Worm (Caenorhabditis elegans) whole organism, early embryonic: ENCODE results near the gene bcmo-1.

Source experiments
- ama-1 ChIP-seq: fragments of 150-350 bp; optimal IDR thresholded peaks from 2 replicates; lab custom pipeline; 2014
- ceh-13 ChIP-seq: fragments of 200-800 bp; sonication (Bioruptor generic); optimal IDR thresholded peaks from 2 replicates; lab custom pipeline; 2018; ENCODE audit warnings: mild to moderate bottlenecking, missing genetic modification characterization, missing compliant biosample characterization
- hmg-4 ChIP-seq: fragments of 200-800 bp; sonication (Bioruptor generic); optimal IDR thresholded peaks from 2 replicates; lab custom pipeline; 2018; ENCODE audit warnings: mild to moderate bottlenecking, missing genetic modification characterization, missing compliant biosample characterization
- hnd-1 ChIP-seq: sonication (generic microtip); optimal IDR thresholded peaks from 2 replicates; lab custom pipeline; 2016; ENCODE audit warnings: missing genetic modification characterization, missing compliant biosample characterization
- pes-1 ChIP-seq: fragments of 200-800 bp; sonication (Bioruptor generic); IDR thresholded peaks from 2 replicates; pipeline ENCODE4 v1.3.6; 2022; ENCODE audit warnings: missing genetic modification reagents, missing genetic modification characterization, missing compliant biosample characterization
- scrt-1 ChIP-seq: fragments of 200-800 bp; sonication (Bioruptor generic); IDR thresholded peaks from 2 replicates; pipeline ENCODE4 v1.3.6; 2022; ENCODE audit warnings: missing genetic modification characterization, missing compliant biosample characterization
- tbx-11 ChIP-seq: fragments of 200-800 bp; sonication (Bioruptor generic); IDR thresholded peaks from 2 replicates; pipeline ENCODE4 v1.3.6; 2022; ENCODE audit warnings: missing genetic modification characterization, missing compliant biosample characterization
- tbx-37 ChIP-seq: fragments of 200-800 bp; sonication (Bioruptor generic); conservative IDR thresholded peaks from 2 replicates; pipeline ENCODE4 v1.3.6; 2022; ENCODE audit warnings: missing genetic modification reagents, missing genetic modification characterization, missing compliant biosample characterization
- tra-4 ChIP-seq: sonication (generic microtip); optimal IDR thresholded peaks from 2 replicates; lab custom pipeline; 2017; ENCODE audit warnings: missing genetic modification characterization, missing compliant biosample characterization

- TF ChIP-seq ama-1 (lab: Kevin White, UChicago) (no peak), hmg-4 (no peak), hnd-1 (tag; lab: Kevin White, UChicago) (no peak), tbx-37 (GFP tag; lab: Robert Waterston, UW) (no peak), scrt-1 (GFP tag; lab: Robert Waterston, UW) (no peak), tbx-11 (no peak), ceh-13 (GFP tag; lab: Kevin White, UChicago) (no peak), pes-1 (GFP tag; lab: Robert Waterston, UW) (no peak), tra-4 (tag; lab: Kevin White, UChicago) (no peak)
These were observed 24.6 kb upstream of the bcmo-1 start for ce11 chrII:12805765-12806384.
